Fruit fly (Drosophila melanogaster) Kc167 (cell line): Measurements from ENCODE around the gene slmo.

ENCODE experiments used
- insv ChIP-seq: fragments of >200 bp; optimal IDR thresholded peaks from 3 replicates; lab custom pipeline; 2018; ENCODE audit warnings: missing external identifiers
- ttk ChIP-seq: sonication (Bioruptor generic); optimal IDR thresholded peaks from 2 replicates; lab custom pipeline; 2017; ENCODE audit warnings: missing external identifiers

dm6 chr2L:6000065-6000464, 48.4 kb downstream of the slmo start, which contains the start of gene Tsp26A:
- TF ChIP-seq insv (lab: Kevin White, UChicago) (no peak), ttk (no peak)
